Worm (Caenorhabditis elegans) whole organism, L4 larva: ENCODE results near the gene Y51H4A.13.

Experiments used
- aha-1 ChIP-seq: fragments of 150-350 bp; peaks from one replicate; lab custom pipeline; 2014; ENCODE audit warnings: missing biosample characterization, missing genetic modification characterization
- aly-2 ChIP-seq: sonication (generic microtip); optimal IDR thresholded peaks from 2 replicates; lab custom pipeline; 2018; ENCODE audit warnings: missing biosample characterization, missing genetic modification characterization
- ceh-82 ChIP-seq: sonication (generic microtip); optimal IDR thresholded peaks from 2 replicates; lab custom pipeline; 2017; ENCODE audit warnings: missing biosample characterization, missing genetic modification characterization
- lin-38 ChIP-seq: fragments of 200-800 bp; sonication (Bioruptor generic); IDR thresholded peaks from 2 replicates; pipeline ENCODE4 v1.3.6; 2022; ENCODE audit warnings: missing genetic modification reagents, missing genetic modification characterization, missing compliant biosample characterization
- lin-39 ChIP-seq: fragments of 150-350 bp; optimal IDR thresholded peaks from 2 replicates; lab custom pipeline; 2014; ENCODE audit warnings: missing biosample characterization, missing genetic modification reagents, missing genetic modification characterization
- madf-5 ChIP-seq, 2 experiments: fragments of 200-800 bp; sonication (Bioruptor generic); IDR thresholded peaks; 2 replicates each; pipeline ENCODE4 v1.3.6; 2022; ENCODE audit warnings: missing compliant biosample characterization in 2 of 2, missing genetic modification characterization in 2 of 2
- nhr-77 ChIP-seq: fragments of 150-350 bp; optimal IDR thresholded peaks from 2 replicates; lab custom pipeline; 2014; ENCODE audit warnings: missing biosample characterization, missing genetic modification characterization
- skn-1 ChIP-seq: fragments of 150-350 bp; optimal IDR thresholded peaks from 2 replicates; lab custom pipeline; 2014; ENCODE audit warnings: missing biosample characterization, missing genetic modification characterization
- snpc-4 ChIP-seq: fragments of 150-350 bp; optimal IDR thresholded peaks from 2 replicates; lab custom pipeline; 2014; ENCODE audit warnings: missing biosample characterization, missing genetic modification characterization
- unc-39 ChIP-seq: sonication (generic microtip); optimal IDR thresholded peaks from 2 replicates; lab custom pipeline; 2017; ENCODE audit warnings: missing biosample characterization, missing genetic modification characterization
- zag-1 ChIP-seq: fragments of 150-350 bp; optimal IDR thresholded peaks from 2 replicates; lab custom pipeline; 2014; ENCODE audit warnings: missing biosample characterization, missing genetic modification characterization
- ztf-11 ChIP-seq: fragments of 150-350 bp; optimal IDR thresholded peaks from 2 replicates; lab custom pipeline; 2014; ENCODE audit warnings: missing biosample characterization, missing genetic modification characterization

DNA sequence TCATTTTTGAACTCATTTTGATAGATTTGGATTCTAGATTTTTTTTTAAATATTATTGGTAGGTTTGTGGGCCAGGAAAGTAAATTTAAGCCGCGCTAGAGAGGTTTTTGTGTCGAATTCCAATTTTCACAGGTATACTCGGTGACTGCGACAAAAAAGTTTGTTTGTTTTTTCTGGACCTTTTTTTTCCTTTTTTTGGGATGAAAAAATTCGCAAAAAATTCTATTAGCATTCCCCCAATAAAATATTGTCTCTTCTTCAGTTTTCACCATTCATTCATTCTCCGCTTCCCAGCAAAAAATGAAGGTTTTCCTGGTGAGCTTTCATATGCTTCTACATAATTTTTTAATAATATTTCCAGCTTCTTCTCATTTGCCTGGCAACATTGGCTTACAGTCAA is 17.1 kb downstream of the Y51H4A.13 start, which contains the start of gene Y51H4A.936:
- no peak for TF ChIP-seq aly-2 (tag; lab: Kevin White, UChicago)
- no peak for TF ChIP-seq lin-39 (tag; lab: Kevin White, UChicago)
- TF ChIP-seq aha-1: no peak
- no peak for TF ChIP-seq unc-39 (tag; lab: Kevin White, UChicago)
- TF ChIP-seq snpc-4 (tag; lab: Kevin White, UChicago): no peak
- TF ChIP-seq zag-1 (tag; lab: Kevin White, UChicago): no peak
- TF ChIP-seq madf-5 (GFP tag; IDR thresholded peaks at IDR 0.05; lab: Robert Waterston, UW): no peak
- no peak for TF ChIP-seq ceh-82 (tag; lab: Kevin White, UChicago)
- no peak for TF ChIP-seq skn-1 (tag; lab: Kevin White, UChicago)
- TF ChIP-seq lin-38 (GFP tag; lab: Robert Waterston, UW): no peak
- no peak for TF ChIP-seq ztf-11 (tag; lab: Kevin White, UChicago)
- no peak for TF ChIP-seq nhr-77 (tag; lab: Kevin White, UChicago)
